Worm (Caenorhabditis elegans) whole organism, young adult: ENCODE results near the gene mdt-28.
A peak's percentile ranks its signal among the peaks of the same experiment; 100 is the strongest.

Experiments
- B0336.3 ChIP-seq: fragments of 200-800 bp; sonication (Bioruptor generic); IDR thresholded peaks from 2 replicates; pipeline ENCODE4 v1.3.6; 2022; ENCODE audit warnings: missing genetic modification characterization, missing compliant biosample characterization
- F10E7.11 ChIP-seq: sonication (generic microtip); optimal IDR thresholded peaks from 2 replicates; lab custom pipeline; 2017; ENCODE audit warnings: mild to moderate bottlenecking, missing genetic modification characterization, moderate library complexity, missing compliant biosample characterization
- F49E8.2 ChIP-seq: sonication (generic microtip); optimal IDR thresholded peaks from 3 replicates; lab custom pipeline; 2017; ENCODE audit warnings: missing genetic modification characterization, mild to moderate bottlenecking, missing compliant biosample characterization, antibody characterized with exemption, moderate library complexity; ENCODE audit not compliant: insufficient read depth
- F55B11.4 ChIP-seq: sonication (generic microtip); optimal IDR thresholded peaks from 2 replicates; lab custom pipeline; 2016; ENCODE audit warnings: missing compliant biosample characterization, missing genetic modification characterization, borderline replicate concordance; ENCODE audit not compliant: insufficient read depth
- F57C9.4 ChIP-seq: sonication (generic microtip); optimal IDR thresholded peaks from 2 replicates; lab custom pipeline; 2017; ENCODE audit warnings: mild to moderate bottlenecking, missing genetic modification characterization, missing compliant biosample characterization
- T26A5.8 ChIP-seq: sonication (generic microtip); optimal IDR thresholded peaks from 2 replicates; lab custom pipeline; 2016; ENCODE audit warnings: missing genetic modification characterization, missing compliant biosample characterization
- Y56A3A.18 ChIP-seq: fragments of 200-800 bp; sonication (Bioruptor generic); IDR thresholded peaks from 2 replicates; pipeline ENCODE4 v1.3.6; 2022; ENCODE audit warnings: missing genetic modification reagents, missing genetic modification characterization, missing compliant biosample characterization
- Y67H2A.10 ChIP-seq: fragments of 200-800 bp; sonication (Bioruptor generic); conservative IDR thresholded peaks from 2 replicates; pipeline ENCODE4 v1.3.6; 2022; ENCODE audit warnings: missing genetic modification reagents, missing genetic modification characterization, missing compliant biosample characterization
- Y79H2A.3 ChIP-seq: fragments of 200-800 bp; sonication (Bioruptor generic); conservative IDR thresholded peaks from 2 replicates; pipeline ENCODE4 v1.3.6; 2022; ENCODE audit warnings: missing genetic modification reagents, missing genetic modification characterization, missing compliant biosample characterization
- bed-1 ChIP-seq: fragments of 200-800 bp; sonication (Bioruptor generic); IDR thresholded peaks from 2 replicates; pipeline ENCODE4 v1.3.6; 2022; ENCODE audit warnings: missing genetic modification reagents, missing genetic modification characterization, missing compliant biosample characterization
- bed-2 ChIP-seq: fragments of 200-800 bp; sonication (Bioruptor generic); IDR thresholded peaks from 2 replicates; pipeline ENCODE4 v1.3.6; 2022; ENCODE audit warnings: missing genetic modification reagents, missing genetic modification characterization, missing compliant biosample characterization
- cebp-1 ChIP-seq, 2 experiments: fragments of 200-800 bp in 1 of 2; sonication (Bioruptor generic) in 1 of 2; sonication (generic microtip) in 1 of 2; IDR thresholded peaks in 1 of 2; optimal IDR thresholded peaks in 1 of 2; 2 replicates each; pipeline versions ENCODE4 v1.3.6 to Lab custom; 2017 to 2022; ENCODE audit warnings: missing compliant biosample characterization in 2 of 2, missing genetic modification characterization in 2 of 2, mild to moderate bottlenecking in 1 of 2, missing genetic modification reagents in 1 of 2, moderate library complexity in 1 of 2
- ceh-100 ChIP-seq: fragments of 200-800 bp; sonication (Bioruptor generic); IDR thresholded peaks from 2 replicates; pipeline ENCODE4 v1.3.6; 2022; ENCODE audit warnings: missing genetic modification reagents, missing genetic modification characterization, missing compliant biosample characterization
- ceh-27 ChIP-seq: fragments of 200-800 bp; sonication (Bioruptor generic); optimal IDR thresholded peaks from 2 replicates; lab custom pipeline; 2018; ENCODE audit warnings: mild to moderate bottlenecking, missing genetic modification characterization, moderate library complexity, missing compliant biosample characterization
- ceh-79 ChIP-seq: sonication (generic microtip); optimal IDR thresholded peaks from 2 replicates; lab custom pipeline; 2017; ENCODE audit warnings: mild to moderate bottlenecking, missing genetic modification characterization, missing compliant biosample characterization
- chd-7 ChIP-seq: sonication (generic microtip); optimal IDR thresholded peaks from 2 replicates; lab custom pipeline; 2016; ENCODE audit warnings: mild to moderate bottlenecking, missing genetic modification characterization, moderate library complexity, missing compliant biosample characterization
- dpl-1 ChIP-seq: fragments of 150-350 bp; optimal IDR thresholded peaks from 2 replicates; lab custom pipeline; 2014; ENCODE audit warnings: missing biosample characterization, missing genetic modification reagents, missing genetic modification characterization
- egl-44 ChIP-seq: fragments of 200-800 bp; sonication (Bioruptor generic); IDR thresholded peaks from 2 replicates; pipeline ENCODE4 v1.3.6; 2022; ENCODE audit warnings: missing genetic modification reagents, missing genetic modification characterization, missing compliant biosample characterization
- him-1 ChIP-seq: sonication (generic microtip); optimal IDR thresholded peaks from 2 replicates; lab custom pipeline; 2016; ENCODE audit warnings: missing genotype, missing genetic modification reagents, missing genetic modification characterization, missing compliant biosample characterization
- hlh-12 ChIP-seq: sonication (generic microtip); optimal IDR thresholded peaks from 2 replicates; lab custom pipeline; 2016; ENCODE audit warnings: missing genetic modification characterization, missing compliant biosample characterization
- hrde-1 ChIP-seq: sonication (generic microtip); optimal IDR thresholded peaks from 2 replicates; lab custom pipeline; 2016; ENCODE audit warnings: missing genetic modification characterization, mild to moderate bottlenecking, missing compliant biosample characterization, moderate library complexity, missing genotype, missing genetic modification reagents, borderline replicate concordance
- let-526 ChIP-seq: fragments of 200-800 bp; sonication (Bioruptor generic); IDR thresholded peaks from 2 replicates; pipeline ENCODE4 v1.3.6; 2022; ENCODE audit warnings: missing genetic modification reagents, missing genetic modification characterization, missing compliant biosample characterization
- let-607 ChIP-seq, 2 experiments: fragments of 200-800 bp in 1 of 2; sonication (Bioruptor generic) in 1 of 2; sonication (generic microtip) in 1 of 2; optimal IDR thresholded peaks; 2 replicates each; lab custom pipeline; 2016 to 2018; ENCODE audit warnings: mild to moderate bottlenecking in 2 of 2, missing compliant biosample characterization in 2 of 2, missing genetic modification characterization in 2 of 2, moderate library complexity in 2 of 2, missing genotype in 1 of 2
- lin-40 ChIP-seq: sonication (generic microtip); optimal IDR thresholded peaks from 2 replicates; lab custom pipeline; 2016; ENCODE audit warnings: missing genetic modification characterization, mild to moderate bottlenecking, missing compliant biosample characterization, missing genotype, missing genetic modification reagents
- madf-10 ChIP-seq: sonication (generic microtip); optimal IDR thresholded peaks from 2 replicates; lab custom pipeline; 2016; ENCODE audit warnings: mild to moderate bottlenecking, missing genetic modification characterization, missing compliant biosample characterization
- mes-4 ChIP-seq: sonication (generic microtip); optimal IDR thresholded peaks from 2 replicates; lab custom pipeline; 2016; ENCODE audit warnings: missing genotype, missing genetic modification characterization, missing compliant biosample characterization
- mxl-1 ChIP-seq: sonication (generic microtip); optimal IDR thresholded peaks from 2 replicates; lab custom pipeline; 2016; ENCODE audit warnings: missing genetic modification characterization, missing compliant biosample characterization
- nfyb-1 ChIP-seq: fragments of 200-800 bp; sonication (Bioruptor generic); IDR thresholded peaks from 2 replicates; pipeline ENCODE4 v1.3.6; 2022; ENCODE audit warnings: missing genetic modification reagents, missing genetic modification characterization, missing compliant biosample characterization
- nhr-179 ChIP-seq: sonication (generic microtip); optimal IDR thresholded peaks from 2 replicates; lab custom pipeline; 2016; ENCODE audit warnings: mild to moderate bottlenecking, missing genetic modification characterization, missing compliant biosample characterization
- nhr-90 ChIP-seq: sonication (generic microtip); optimal IDR thresholded peaks from 2 replicates; lab custom pipeline; 2016; ENCODE audit warnings: missing genotype, mild to moderate bottlenecking, missing genetic modification characterization, missing compliant biosample characterization
- rec-8 ChIP-seq, 2 experiments: sonication (generic microtip); optimal IDR thresholded peaks; 2 replicates each; lab custom pipeline; 2016; ENCODE audit warnings: mild to moderate bottlenecking in 2 of 2, missing genetic modification characterization in 2 of 2, missing genetic modification reagents in 2 of 2, missing genotype in 2 of 2, missing biosample characterization in 1 of 2, missing compliant biosample characterization in 1 of 2, moderate library complexity in 1 of 2
- repo-1 ChIP-seq: sonication (generic microtip); optimal IDR thresholded peaks from 2 replicates; lab custom pipeline; 2017; ENCODE audit warnings: mild to moderate bottlenecking, missing genetic modification characterization, missing compliant biosample characterization
- sdz-38 ChIP-seq: sonication (generic microtip); optimal IDR thresholded peaks from 2 replicates; lab custom pipeline; 2016; ENCODE audit warnings: missing genotype, missing genetic modification characterization, missing compliant biosample characterization
- sea-2 ChIP-seq: fragments of 200-800 bp; sonication (Bioruptor generic); IDR thresholded peaks from 2 replicates; pipeline ENCODE4 v1.3.6; 2022; ENCODE audit warnings: missing genetic modification characterization, missing compliant biosample characterization
- snpc-1.1 ChIP-seq: sonication (generic microtip); optimal IDR thresholded peaks from 2 replicates; lab custom pipeline; 2017; ENCODE audit warnings: missing genetic modification characterization, mild to moderate bottlenecking, missing compliant biosample characterization, antibody characterized with exemption, moderate library complexity, missing genotype, missing genetic modification reagents; ENCODE audit not compliant: insufficient read depth
- snpc-1.3 ChIP-seq: sonication (generic microtip); optimal IDR thresholded peaks from 2 replicates; lab custom pipeline; 2017; ENCODE audit warnings: missing genetic modification characterization, mild to moderate bottlenecking, missing compliant biosample characterization, antibody characterized with exemption, moderate library complexity, missing genotype, missing genetic modification reagents; ENCODE audit not compliant: insufficient read depth
- snpc-3.4 ChIP-seq: sonication (generic microtip); optimal IDR thresholded peaks from 2 replicates; lab custom pipeline; 2017; ENCODE audit warnings: missing genetic modification characterization, mild to moderate bottlenecking, missing compliant biosample characterization, antibody characterized with exemption, moderate library complexity, missing genotype, missing genetic modification reagents
- tbp1 ChIP-seq: fragments of 200-800 bp; sonication (Bioruptor generic); optimal IDR thresholded peaks from 2 replicates; lab custom pipeline; 2018; ENCODE audit warnings: mild to moderate bottlenecking, missing genetic modification characterization, missing compliant biosample characterization
- zfh-2 ChIP-seq: fragments of 200-800 bp; sonication (Bioruptor generic); conservative IDR thresholded peaks from 2 replicates; pipeline ENCODE4 v1.3.6; 2022; ENCODE audit warnings: missing genetic modification reagents, missing genetic modification characterization, missing compliant biosample characterization
- ztf-22 ChIP-seq: fragments of 200-800 bp; sonication (Bioruptor generic); optimal IDR thresholded peaks from 2 replicates; lab custom pipeline; 2018; ENCODE audit warnings: mild to moderate bottlenecking, missing genetic modification characterization, moderate library complexity, missing compliant biosample characterization
- ztf-6 ChIP-seq: fragments of 200-800 bp; sonication (Bioruptor generic); IDR thresholded peaks from 2 replicates; pipeline ENCODE4 v1.3.6; 2022; ENCODE audit warnings: missing genetic modification reagents, missing genetic modification characterization, missing compliant biosample characterization

The mdt-28 gene

DNA sequence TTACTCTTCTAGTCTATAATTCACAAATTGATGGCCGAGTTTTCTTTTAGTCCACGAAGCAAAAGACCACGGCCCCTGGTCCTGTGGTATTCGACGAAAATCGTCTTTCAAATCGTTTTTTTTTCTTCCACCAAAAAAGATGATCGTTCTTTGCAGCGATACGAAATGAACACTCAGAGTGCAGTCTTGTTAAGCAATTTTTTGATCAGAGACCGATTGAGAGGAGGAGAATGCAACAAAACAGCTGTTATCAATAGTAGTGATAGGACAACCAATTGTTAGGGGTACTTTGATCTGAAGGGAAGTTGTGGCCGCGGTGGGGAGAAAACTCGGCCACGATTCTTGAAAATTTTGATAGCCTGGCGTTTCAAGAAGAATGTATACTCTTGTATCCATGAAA, 11.2 kb downstream of the mdt-28 start (continued):
- TF ChIP-seq snpc-1.3 (tag; lab: Kevin White, UChicago) (no peak), repo-1 (no peak), F49E8.2 (no peak), chd-7 (tag; lab: Kevin White, UChicago) (peak; percentile 12), him-1 (no peak), F57C9.4 (tag; lab: Kevin White, UChicago) (no peak), dpl-1 (no peak), Y79H2A.3 (no peak)

DNA sequence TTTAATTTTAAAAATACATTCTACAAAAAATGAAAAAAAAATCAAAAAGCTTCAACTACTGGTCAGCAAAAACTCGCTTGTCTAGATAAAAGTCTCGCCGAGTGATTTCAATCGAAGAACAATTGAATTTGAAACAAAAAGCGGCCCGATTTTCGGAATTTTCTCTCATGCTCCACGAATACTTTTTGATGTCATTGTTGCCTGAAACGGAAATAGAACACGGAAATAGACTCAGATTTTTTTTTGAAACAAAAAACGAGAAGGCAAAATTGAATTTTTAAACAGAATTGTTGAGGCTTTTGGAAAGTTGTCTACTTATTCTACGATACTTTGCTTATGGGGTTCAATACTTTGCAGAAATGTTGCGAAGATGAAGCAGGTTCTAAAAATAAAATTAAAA, 11.7 kb downstream of the mdt-28 start:
- TF ChIP-seq ceh-100 (GFP tag; lab: Robert Waterston, UW) (no peak), Y56A3A.18 (no peak), snpc-3.4 (tag; lab: Kevin White, UChicago) (no peak), bed-2 (GFP tag; lab: Robert Waterston, UW) (no peak), bed-1 (GFP tag; lab: Robert Waterston, UW) (no peak), madf-10 (tag; lab: Kevin White, UChicago) (no peak), nfyb-1 (GFP tag; lab: Robert Waterston, UW) (no peak), F49E8.2 (no peak), snpc-1.1 (no peak), egl-44 (GFP tag; lab: Robert Waterston, UW) (no peak), sea-2 (GFP tag; lab: Robert Waterston, UW) (no peak), F55B11.4 (tag; lab: Kevin White, UChicago) (no peak), nhr-179 (tag; lab: Kevin White, UChicago) (no peak), ztf-6 (GFP tag; lab: Robert Waterston, UW) (no peak), ztf-22 (GFP tag; lab: Kevin White, UChicago) (no peak)

DNA sequence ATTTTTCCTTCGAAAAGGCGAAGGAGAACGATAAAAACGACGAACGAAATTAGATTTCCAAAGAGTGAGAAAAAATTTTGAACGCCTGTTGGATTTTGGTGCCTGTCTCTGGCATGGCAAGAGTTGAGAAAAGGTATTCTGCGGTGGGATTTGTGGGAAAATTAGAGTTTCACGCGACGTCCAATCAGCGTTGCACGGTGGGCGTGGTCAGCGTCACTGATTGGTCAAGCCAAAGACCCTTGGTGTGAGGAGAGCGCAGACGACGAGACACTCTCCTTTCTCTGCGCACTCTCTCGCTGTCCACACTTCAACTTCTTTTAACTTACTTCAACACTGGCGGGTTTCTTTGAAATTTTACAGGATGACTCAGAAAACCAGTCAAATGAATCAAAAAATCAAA, 12.7 kb downstream of the mdt-28 start:
- TF ChIP-seq Y67H2A.10, result no peak
- TF ChIP-seq nfyb-1 (GFP tag; lab: Robert Waterston, UW), result peak; percentile 66; the same call in 1 of the 2 replicates
- peak; percentile 46 for TF ChIP-seq zfh-2 (GFP tag; lab: Robert Waterston, UW)
- TF ChIP-seq tbp1 (GFP tag; lab: Kevin White, UChicago), result no peak

DNA sequence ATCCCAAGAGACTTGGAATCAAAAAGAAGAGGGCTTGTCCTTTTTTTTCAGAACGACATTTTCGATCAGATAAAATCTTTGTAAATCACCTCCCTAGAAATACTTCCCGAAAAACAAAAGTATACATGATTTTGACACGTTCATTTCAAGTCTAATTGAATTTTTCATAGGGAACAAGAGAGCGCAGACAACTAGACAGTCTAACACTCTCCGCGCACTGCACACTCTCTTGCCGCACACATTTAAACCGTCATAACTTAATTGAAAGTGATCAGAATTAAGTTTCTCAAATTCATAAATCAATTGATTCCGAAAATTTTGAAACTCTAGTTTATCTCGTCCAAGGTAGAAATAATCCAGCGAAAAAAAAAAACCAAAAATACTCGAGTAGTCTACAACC, 15.5 kb downstream of the mdt-28 start:
- TF ChIP-seq snpc-1.3 (tag; lab: Kevin White, UChicago) (no peak), T26A5.8 (tag; lab: Kevin White, UChicago) (no peak), hrde-1 (tag; lab: Kevin White, UChicago) (no peak), rec-8 (tag; optimal IDR thresholded peaks at IDR 0.05; lab: Kevin White, UChicago) (no peak), madf-10 (tag; lab: Kevin White, UChicago) (no peak), sdz-38 (tag; lab: Kevin White, UChicago) (no peak), ceh-79 (tag; lab: Kevin White, UChicago) (no peak), mxl-1 (no peak), F10E7.11 (no peak), ceh-27 (no peak), let-607 (tag; optimal IDR thresholded peaks at IDR 0.05; lab: Kevin White, UChicago) (no peak), B0336.3 (GFP tag; lab: Robert Waterston, UW) (no peak), cebp-1 (GFP tag; IDR thresholded peaks at IDR 0.05; lab: Robert Waterston, UW) (no peak), cebp-1 (tag; optimal IDR thresholded peaks at IDR 0.05; lab: Kevin White, UChicago) (no peak), mes-4 (tag; lab: Kevin White, UChicago) (no peak), nhr-90 (tag; lab: Kevin White, UChicago) (no peak), hlh-12 (tag; lab: Kevin White, UChicago) (no peak), let-526 (no peak), lin-40 (tag; lab: Kevin White, UChicago) (no peak)
